Worm (Caenorhabditis elegans): ENCODE data around the gene F09F9.3.

DNA sequence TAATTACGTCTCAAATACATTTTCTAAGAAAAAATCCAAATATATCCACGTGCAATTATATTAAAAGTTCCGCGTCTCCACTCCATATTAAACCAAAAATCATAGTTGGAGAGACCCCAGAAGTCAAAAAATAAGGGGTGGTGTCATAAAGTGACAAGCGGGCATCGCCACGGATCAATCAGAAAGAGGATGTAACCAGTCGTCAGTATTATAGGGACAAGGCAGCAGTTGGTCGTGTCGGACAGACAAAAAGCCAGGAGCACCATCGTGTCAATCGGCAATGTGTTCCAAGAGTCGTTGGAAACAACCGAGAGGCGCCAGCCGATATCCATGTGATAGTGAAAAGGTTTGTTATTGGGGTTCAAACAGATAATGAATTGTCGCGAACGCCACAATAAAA lies 44.9 kb downstream of the F09F9.3 start:
- TF ChIP-seq ctbp-1 (GFP tag; IDR thresholded peaks at IDR 0.05) (no peak), ceh-62 (tag; optimal IDR thresholded peaks at IDR 0.05) (no peak), hmg-1.1 (GFP tag; IDR thresholded peaks at IDR 0.05) (no peak), tra-1 (GFP tag; IDR thresholded peaks at IDR 0.05) (no peak)

Data from whole organism, L4 larva.